Worm (Caenorhabditis elegans) whole organism, mixed stage, embryonic: ENCODE data around the gene W05B10.3.

Experiments
- M03D4.4 ChIP-seq: sonication (generic microtip); optimal IDR thresholded peaks from 2 replicates; lab custom pipeline; 2017; ENCODE audit warnings: mild to moderate bottlenecking, missing genetic modification characterization, missing compliant biosample characterization
- bed-3 ChIP-seq: fragments of 200-800 bp; sonication (Bioruptor generic); optimal IDR thresholded peaks from 3 replicates; lab custom pipeline; 2018; ENCODE audit warnings: mild to moderate bottlenecking, missing genetic modification characterization, moderate library complexity, missing compliant biosample characterization
- blmp-1 ChIP-seq: fragments of 150-350 bp; optimal IDR thresholded peaks from 2 replicates; lab custom pipeline; 2014; ENCODE audit warnings: missing biosample characterization, missing genetic modification characterization
- ceh-39 ChIP-seq: fragments of 150-350 bp; optimal IDR thresholded peaks from 2 replicates; lab custom pipeline; 2014; ENCODE audit warnings: missing biosample characterization, missing genetic modification characterization
- ces-1 ChIP-seq: fragments of 150-350 bp; optimal IDR thresholded peaks from 2 replicates; lab custom pipeline; 2014; ENCODE audit warnings: missing biosample characterization, missing genetic modification reagents, missing genetic modification characterization
- cnd-1 ChIP-seq: fragments of 200-800 bp; sonication (Bioruptor generic); optimal IDR thresholded peaks from 2 replicates; lab custom pipeline; 2018; ENCODE audit warnings: mild to moderate bottlenecking, missing genetic modification characterization, missing compliant biosample characterization
- elt-1 ChIP-seq: sonication (generic microtip); optimal IDR thresholded peaks from 2 replicates; lab custom pipeline; 2017; ENCODE audit warnings: missing genetic modification characterization, mild to moderate bottlenecking, missing compliant biosample characterization, antibody characterized with exemption, moderate library complexity, borderline replicate concordance; ENCODE audit not compliant: insufficient read depth
- flh-1 ChIP-seq: fragments of 200-800 bp; sonication (Bioruptor generic); optimal IDR thresholded peaks from 2 replicates; lab custom pipeline; 2018; ENCODE audit warnings: mild to moderate bottlenecking, missing genetic modification characterization, moderate library complexity, missing compliant biosample characterization
- ham-2 ChIP-seq: fragments of 200-800 bp; sonication (Bioruptor generic); optimal IDR thresholded peaks from 2 replicates; lab custom pipeline; 2018; ENCODE audit warnings: mild to moderate bottlenecking, missing genetic modification characterization, missing compliant biosample characterization
- hlh-1 ChIP-seq: fragments of 150-350 bp; optimal IDR thresholded peaks from 2 replicates; lab custom pipeline; 2014; ENCODE audit warnings: missing biosample characterization, missing genetic modification reagents, missing genetic modification characterization
- lin-13 ChIP-seq: fragments of 150-350 bp; optimal IDR thresholded peaks from 2 replicates; lab custom pipeline; 2014; ENCODE audit warnings: missing biosample characterization, missing genetic modification characterization
- lin-32 ChIP-seq: fragments of 200-800 bp; sonication (Bioruptor generic); optimal IDR thresholded peaks from 2 replicates; lab custom pipeline; 2018; ENCODE audit warnings: mild to moderate bottlenecking, missing genetic modification characterization, missing compliant biosample characterization
- mab-5 ChIP-seq: fragments of 150-350 bp; optimal IDR thresholded peaks from 2 replicates; lab custom pipeline; 2014; ENCODE audit warnings: missing biosample characterization, missing genetic modification characterization
- mep-1 ChIP-seq: fragments of 150-350 bp; optimal IDR thresholded peaks from 2 replicates; lab custom pipeline; 2017; ENCODE audit warnings: missing biosample characterization, missing genetic modification reagents, missing genetic modification characterization, inconsistent platforms
- mls-2 ChIP-seq: sonication (generic microtip); optimal IDR thresholded peaks from 2 replicates; lab custom pipeline; 2016; ENCODE audit warnings: mild to moderate bottlenecking, missing genetic modification characterization, moderate library complexity, missing compliant biosample characterization
- nhr-237 ChIP-seq: fragments of 150-350 bp; optimal IDR thresholded peaks from 2 replicates; lab custom pipeline; 2014; ENCODE audit warnings: missing biosample characterization, missing genetic modification characterization
- nhr-28 ChIP-seq: fragments of 150-350 bp; optimal IDR thresholded peaks from 2 replicates; lab custom pipeline; 2014; ENCODE audit warnings: missing biosample characterization, missing genetic modification characterization
- nhr-76 ChIP-seq: sonication (generic microtip); optimal IDR thresholded peaks from 2 replicates; lab custom pipeline; 2017; ENCODE audit warnings: missing biosample characterization, missing genetic modification characterization
- pha-4 ChIP-seq: fragments of 150-350 bp; optimal IDR thresholded peaks from 2 replicates; lab custom pipeline; 2018; ENCODE audit warnings: missing biosample characterization, missing genetic modification reagents, missing genetic modification characterization
- sem-2 ChIP-seq: fragments of 200-800 bp; sonication (Bioruptor generic); optimal IDR thresholded peaks from 2 replicates; lab custom pipeline; 2018; ENCODE audit warnings: mild to moderate bottlenecking, missing genetic modification characterization, missing compliant biosample characterization
- snpc-4 ChIP-seq: fragments of 150-350 bp; optimal IDR thresholded peaks from 2 replicates; lab custom pipeline; 2014; ENCODE audit warnings: missing biosample characterization, missing genetic modification characterization
- tbx-8 ChIP-seq: fragments of 200-800 bp; sonication (Bioruptor generic); optimal IDR thresholded peaks from 2 replicates; lab custom pipeline; 2018; ENCODE audit warnings: mild to moderate bottlenecking, missing genetic modification characterization, moderate library complexity, missing compliant biosample characterization
- unc-120 ChIP-seq: sonication (generic microtip); optimal IDR thresholded peaks from 2 replicates; lab custom pipeline; 2017; ENCODE audit warnings: missing genetic modification characterization, missing compliant biosample characterization; ENCODE audit not compliant: poor library complexity, severe bottlenecking
- unc-39 ChIP-seq: fragments of 150-350 bp; optimal IDR thresholded peaks from 2 replicates; lab custom pipeline; 2014; ENCODE audit warnings: missing biosample characterization, missing genetic modification characterization
- unc-62 ChIP-seq: fragments of 150-350 bp; optimal IDR thresholded peaks from 2 replicates; lab custom pipeline; 2014; ENCODE audit warnings: missing biosample characterization, missing genetic modification reagents, missing genetic modification characterization
- zip-8 ChIP-seq: fragments of 150-350 bp; optimal IDR thresholded peaks from 2 replicates; lab custom pipeline; 2014; ENCODE audit warnings: missing biosample characterization, missing genetic modification characterization
- ztf-11 ChIP-seq: fragments of 150-350 bp; optimal IDR thresholded peaks from 2 replicates; lab custom pipeline; 2014; ENCODE audit warnings: missing biosample characterization, missing genetic modification characterization

Gene W05B10.3

DNA sequence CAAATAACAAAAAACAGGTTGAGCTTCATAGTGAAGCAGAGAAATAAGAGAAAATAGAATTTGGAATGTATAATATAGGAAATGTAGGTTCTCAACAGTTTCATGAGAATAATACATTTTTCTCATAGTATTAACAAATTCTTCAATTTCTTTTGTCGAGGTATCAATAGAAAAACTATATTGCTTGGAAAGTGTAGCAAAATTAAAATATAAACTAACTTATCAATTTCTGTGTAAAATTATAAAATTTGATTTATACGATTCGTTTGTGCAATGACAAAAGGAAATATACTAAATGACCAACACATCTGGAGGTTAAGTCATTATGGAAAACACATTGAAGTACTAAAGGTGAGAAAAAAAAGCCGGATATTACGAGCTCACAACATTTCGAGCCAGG lies at the start of gene W05B10.3:
Gene W05B10.3, minus strand, starts transcription at position 101 of the 400 bp plus-strand sequence.
- no peak for TF ChIP-seq nhr-28
- no peak for TF ChIP-seq unc-120
- TF ChIP-seq ztf-11, result no peak
- TF ChIP-seq unc-39 (tag; lab: Kevin White, UChicago), result no peak
- no peak for TF ChIP-seq mab-5 (tag; lab: Kevin White, UChicago)

DNA sequence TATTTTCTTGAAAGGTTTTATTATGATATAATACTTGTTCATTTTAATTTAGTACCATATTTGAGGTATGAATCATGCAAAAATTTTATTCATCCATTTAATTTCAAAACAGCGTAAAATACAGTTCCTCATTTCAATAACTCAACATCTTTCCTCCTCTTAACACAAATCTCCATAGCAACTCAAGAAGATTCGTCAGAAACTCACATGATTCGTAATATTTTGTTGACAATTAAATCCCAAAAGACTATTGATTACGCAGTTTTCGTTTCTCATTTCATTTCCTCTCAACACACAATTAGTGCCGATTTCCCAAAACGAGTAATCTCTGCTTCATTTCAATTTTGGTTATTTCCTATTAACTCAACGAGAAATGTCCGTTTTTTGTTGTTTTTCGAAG lies 46.8 kb upstream of the W05B10.3 start, which contains the start of gene R11D1.2:
Gene R11D1.2, plus strand, starts transcription at position 301 of the 400 bp plus-strand sequence.
- TF ChIP-seq elt-1 (tag; lab: Kevin White, UChicago) (no peak), mep-1 (tag; lab: Kevin White, UChicago) (no peak), mab-5 (tag; lab: Kevin White, UChicago) (no peak), nhr-76 (no peak), ceh-39 (tag; lab: Kevin White, UChicago) (no peak), flh-1 (GFP tag; lab: Kevin White, UChicago) (no peak), unc-39 (tag; lab: Kevin White, UChicago) (no peak), pha-4 (tag; lab: Kevin White, UChicago) (no peak), mls-2 (tag; lab: Kevin White, UChicago) (no peak), ham-2 (GFP tag; lab: Kevin White, UChicago) (no peak)

DNA sequence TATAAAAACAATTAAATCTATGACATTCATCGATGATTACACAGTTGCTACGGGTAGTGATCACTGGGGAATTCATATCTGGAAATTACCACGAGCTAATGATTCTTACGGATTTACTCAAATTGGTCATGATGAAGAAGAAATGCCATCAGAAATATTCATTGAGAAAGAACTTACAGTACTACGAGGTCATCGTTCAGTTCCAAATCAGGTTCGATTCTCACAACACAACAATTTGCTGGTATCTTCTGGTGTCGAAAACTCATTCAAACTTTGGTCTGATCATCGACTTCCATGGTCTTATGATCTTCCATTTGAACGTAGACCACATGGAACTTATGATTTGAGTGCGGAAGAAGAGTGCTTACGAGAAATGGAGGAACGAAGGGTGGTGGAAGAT lies 45.0 kb upstream of the W05B10.3 start:
- TF ChIP-seq unc-62 (no peak), zip-8 (tag; lab: Kevin White, UChicago) (no peak), ces-1 (GFP tag; lab: Kevin White, UChicago) (no peak), cnd-1 (no peak), tbx-8 (GFP tag; lab: Kevin White, UChicago) (no peak), M03D4.4 (tag; lab: Kevin White, UChicago) (no peak), lin-32 (no peak), bed-3 (GFP tag; lab: Kevin White, UChicago) (no peak), snpc-4 (tag; lab: Kevin White, UChicago) (no peak), elt-1 (tag; lab: Kevin White, UChicago) (no peak), blmp-1 (tag; lab: Kevin White, UChicago) (no peak), hlh-1 (tag; lab: Kevin White, UChicago) (no peak)

DNA sequence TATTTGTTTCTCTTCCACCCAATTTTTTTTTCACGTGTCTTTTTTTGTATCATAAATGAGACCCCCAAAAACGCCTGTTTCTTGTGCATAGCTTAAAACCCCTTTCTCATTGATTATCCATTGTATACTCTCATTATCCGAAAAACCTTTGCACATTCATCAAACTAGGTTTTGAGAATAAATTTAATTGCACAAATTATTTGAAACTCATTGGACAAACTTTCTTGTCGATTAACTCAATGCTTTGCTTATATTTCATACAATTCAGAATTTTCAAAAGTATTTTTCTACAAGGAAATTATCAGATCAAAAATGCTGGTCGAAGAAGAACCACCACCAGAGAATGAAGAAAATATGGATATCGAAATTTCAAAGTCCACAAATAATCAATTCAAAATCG lies 42.6 kb upstream of the W05B10.3 start, which contains the start of gene R11D1.1:
Gene R11D1.1, plus strand, starts transcription at position 301 of the 400 bp plus-strand sequence.
- TF ChIP-seq lin-13 (tag; lab: Kevin White, UChicago) (no peak), unc-120 (no peak)
- TF ChIP-seq, all 35 proteins: peak for 0

DNA sequence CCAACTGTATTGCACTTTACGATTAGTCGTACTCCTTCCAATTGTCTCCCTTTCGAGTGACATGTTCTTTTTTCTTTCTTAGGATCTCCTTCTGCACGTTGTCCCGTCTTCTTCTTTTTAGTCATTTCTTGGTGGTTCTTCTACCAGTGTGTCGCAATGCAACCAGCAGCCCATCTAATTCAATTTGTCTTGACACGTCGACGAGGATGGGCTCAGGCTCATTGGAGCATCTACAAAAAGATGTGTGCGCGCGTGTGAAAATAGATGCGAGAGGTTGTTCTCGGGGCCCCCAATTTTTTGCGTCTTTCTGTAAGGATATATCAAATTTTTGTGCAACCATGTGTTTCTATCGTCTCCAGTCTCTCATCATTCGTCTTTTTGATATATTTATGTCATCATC lies 40.1 kb upstream of the W05B10.3 start:
- TF ChIP-seq ces-1 (GFP tag; lab: Kevin White, UChicago) (peak; percentile 63), sem-2 (GFP tag; lab: Kevin White, UChicago) (no peak), lin-32 (no peak), M03D4.4 (tag; lab: Kevin White, UChicago) (no peak), unc-39 (tag; lab: Kevin White, UChicago) (no peak)

DNA sequence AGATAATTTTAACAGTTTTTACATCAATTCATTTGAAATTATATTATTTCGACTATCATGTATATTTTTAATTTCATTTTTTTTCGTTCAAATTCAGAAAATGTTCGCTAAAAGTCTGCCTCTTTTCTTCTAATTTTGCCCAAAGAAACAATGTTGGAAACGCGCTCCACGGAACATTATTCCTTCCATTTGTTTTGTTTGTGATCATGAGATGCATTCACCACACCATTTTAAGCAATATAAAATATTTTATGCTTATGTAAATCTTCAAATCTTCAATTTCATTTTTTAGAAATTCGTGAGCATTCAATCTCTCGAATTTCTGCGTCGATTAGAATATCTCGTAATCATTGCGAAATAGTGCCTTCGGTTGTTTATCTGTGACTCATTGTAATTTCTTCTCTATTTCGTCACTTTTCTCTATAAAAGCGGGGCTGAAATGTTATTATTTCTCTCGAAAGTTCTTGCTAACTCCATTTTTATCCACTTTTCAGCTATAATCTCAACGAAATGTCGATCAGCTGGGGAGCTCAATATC lies 35.9 kb upstream of the W05B10.3 start, which contains the start of gene istr-1:
Gene istr-1, plus strand, starts transcription at position 495 of the 538 bp plus-strand sequence.
- TF ChIP-seq unc-39 (tag; lab: Kevin White, UChicago), result no peak
- peak; percentile 73 for TF ChIP-seq unc-120
- TF ChIP-seq, all 35 proteins: peak for 1

DNA sequence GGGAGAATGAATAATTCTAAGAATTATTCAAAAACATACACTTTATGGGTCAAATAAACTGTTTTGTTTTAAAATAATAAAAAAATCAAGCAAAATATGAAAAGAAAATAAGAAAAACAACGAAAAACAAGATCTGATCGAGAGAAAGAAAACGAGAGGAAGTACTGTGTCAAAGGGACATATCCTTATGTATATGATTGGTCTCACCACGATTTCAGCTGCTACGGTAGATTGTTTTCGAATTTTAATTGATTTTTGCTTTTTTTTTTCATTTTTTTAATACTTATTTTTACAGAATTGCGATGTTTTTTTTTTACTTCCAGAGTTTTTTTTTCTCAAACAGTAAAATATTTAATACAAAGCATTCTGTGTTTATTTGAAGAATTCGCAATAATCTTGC lies 35.3 kb upstream of the W05B10.3 start:
- TF ChIP-seq unc-62 (no peak), nhr-237 (no peak), ham-2 (GFP tag; lab: Kevin White, UChicago) (no peak), pha-4 (tag; lab: Kevin White, UChicago) (no peak), cnd-1 (no peak), lin-32 (no peak), ces-1 (GFP tag; lab: Kevin White, UChicago) (no peak), nhr-28 (no peak), ztf-11 (no peak), mls-2 (tag; lab: Kevin White, UChicago) (no peak), mab-5 (tag; lab: Kevin White, UChicago) (no peak), snpc-4 (tag; lab: Kevin White, UChicago) (no peak)
